Worm (Caenorhabditis elegans) whole organism, late embryonic: ENCODE measurements around the gene Y55F3BL.6.
"Not testable (repeated sequence)": the region's sequence is repeated elsewhere in the genome, so short reads cannot be mapped to it uniquely, and the experiment has no call there.

Experiments
- C38D4.7 ChIP-seq: fragments of 200-800 bp; sonication (Bioruptor generic); optimal IDR thresholded peaks from 2 replicates; lab custom pipeline; 2018; ENCODE audit warnings: mild to moderate bottlenecking, missing genetic modification characterization, moderate library complexity, missing compliant biosample characterization
- F13H6.1 ChIP-seq: sonication (generic microtip); optimal IDR thresholded peaks from 2 replicates; lab custom pipeline; 2016; ENCODE audit warnings: missing genetic modification characterization, missing compliant biosample characterization
- T23F11.4 ChIP-seq: fragments of 200-800 bp; sonication (Bioruptor generic); optimal IDR thresholded peaks from 2 replicates; lab custom pipeline; 2018; ENCODE audit warnings: mild to moderate bottlenecking, missing genetic modification characterization, missing compliant biosample characterization
- ceh-19 ChIP-seq: fragments of 200-800 bp; sonication (Bioruptor generic); optimal IDR thresholded peaks from 2 replicates; lab custom pipeline; 2018; ENCODE audit warnings: mild to moderate bottlenecking, missing genetic modification characterization, missing compliant biosample characterization
- ceh-2 ChIP-seq: sonication (generic microtip); optimal IDR thresholded peaks from 2 replicates; lab custom pipeline; 2016; ENCODE audit warnings: missing genotype, missing genetic modification characterization, missing compliant biosample characterization
- ceh-30 ChIP-seq: fragments of 150-350 bp; optimal IDR thresholded peaks from 2 replicates; lab custom pipeline; 2014; ENCODE audit warnings: missing biosample characterization, missing genetic modification characterization
- ceh-34 ChIP-seq: sonication (generic microtip); optimal IDR thresholded peaks from 2 replicates; lab custom pipeline; 2016; ENCODE audit warnings: mild to moderate bottlenecking, missing genetic modification characterization, missing compliant biosample characterization
- ceh-45 ChIP-seq: fragments of 200-800 bp; sonication (Bioruptor generic); IDR thresholded peaks from 2 replicates; pipeline ENCODE4 v1.3.6; 2022; ENCODE audit warnings: missing genetic modification reagents, missing genetic modification characterization, missing compliant biosample characterization
- ceh-9 ChIP-seq: sonication (generic microtip); optimal IDR thresholded peaks from 2 replicates; lab custom pipeline; 2016; ENCODE audit warnings: mild to moderate bottlenecking, missing genetic modification characterization, inconsistent platforms, missing compliant biosample characterization
- che-1 ChIP-seq: sonication (generic microtip); optimal IDR thresholded peaks from 2 replicates; lab custom pipeline; 2016; ENCODE audit warnings: mild to moderate bottlenecking, missing genetic modification characterization, missing compliant biosample characterization
- dmd-4 ChIP-seq: sonication (generic microtip); optimal IDR thresholded peaks from 2 replicates; lab custom pipeline; 2016; ENCODE audit warnings: borderline replicate concordance, missing genetic modification characterization, missing compliant biosample characterization
- elt-2 ChIP-seq: sonication (generic microtip); optimal IDR thresholded peaks from 2 replicates; lab custom pipeline; 2016; ENCODE audit warnings: missing genetic modification reagents, missing genetic modification characterization, missing compliant biosample characterization
- ets-4 ChIP-seq: sonication (generic microtip); optimal IDR thresholded peaks from 2 replicates; lab custom pipeline; 2016; ENCODE audit warnings: missing genetic modification characterization, missing compliant biosample characterization
- fax-1 ChIP-seq: sonication (generic microtip); optimal IDR thresholded peaks from 2 replicates; lab custom pipeline; 2016; ENCODE audit warnings: missing genotype, missing genetic modification characterization, missing compliant biosample characterization
- fkh-10 ChIP-seq: fragments of 150-350 bp; optimal IDR thresholded peaks from 2 replicates; lab custom pipeline; 2014; ENCODE audit warnings: missing biosample characterization, missing genetic modification reagents, missing genetic modification characterization
- fkh-6 ChIP-seq: sonication (generic microtip); optimal IDR thresholded peaks from 2 replicates; lab custom pipeline; 2016; ENCODE audit warnings: missing genetic modification characterization, missing compliant biosample characterization
- gmeb-2 ChIP-seq: sonication (generic microtip); optimal IDR thresholded peaks from 2 replicates; lab custom pipeline; 2016; ENCODE audit warnings: missing genetic modification characterization, inconsistent platforms, missing compliant biosample characterization
- hlh-13 ChIP-seq: fragments of 200-800 bp; sonication (Bioruptor generic); optimal IDR thresholded peaks from 2 replicates; lab custom pipeline; 2018; ENCODE audit warnings: mild to moderate bottlenecking, missing genetic modification characterization, missing compliant biosample characterization
- hlh-15 ChIP-seq: sonication (generic microtip); optimal IDR thresholded peaks from 2 replicates; lab custom pipeline; 2016; ENCODE audit warnings: missing genetic modification characterization, missing compliant biosample characterization
- hlh-6 ChIP-seq: sonication (generic microtip); optimal IDR thresholded peaks from 2 replicates; lab custom pipeline; 2016; ENCODE audit warnings: missing genotype, missing genetic modification characterization, missing compliant biosample characterization
- hlh-8 ChIP-seq: sonication (generic microtip); optimal IDR thresholded peaks from 2 replicates; lab custom pipeline; 2016; ENCODE audit warnings: missing genotype, missing genetic modification characterization, missing compliant biosample characterization
- lin-11 ChIP-seq: fragments of 200-800 bp; sonication (Bioruptor generic); optimal IDR thresholded peaks from 2 replicates; lab custom pipeline; 2018; ENCODE audit warnings: mild to moderate bottlenecking, missing genetic modification characterization, missing compliant biosample characterization
- madf-2 ChIP-seq: sonication (generic microtip); optimal IDR thresholded peaks from 2 replicates; lab custom pipeline; 2017; ENCODE audit warnings: missing genetic modification characterization, missing compliant biosample characterization
- mec-3 ChIP-seq: sonication (generic microtip); optimal IDR thresholded peaks from 2 replicates; lab custom pipeline; 2016; ENCODE audit warnings: borderline replicate concordance, missing genetic modification characterization, missing compliant biosample characterization
- nfya-1 ChIP-seq: sonication (generic microtip); optimal IDR thresholded peaks from 2 replicates; lab custom pipeline; 2017; ENCODE audit warnings: missing genetic modification characterization, mild to moderate bottlenecking, missing compliant biosample characterization, antibody characterized with exemption, moderate library complexity
- odd-2 ChIP-seq: sonication (generic microtip); optimal IDR thresholded peaks from 2 replicates; lab custom pipeline; 2017; ENCODE audit warnings: antibody characterized with exemption, mild to moderate bottlenecking, missing genetic modification characterization, missing compliant biosample characterization
- pat-9 ChIP-seq: fragments of 200-800 bp; sonication (Bioruptor generic); optimal IDR thresholded peaks from 2 replicates; lab custom pipeline; 2018; ENCODE audit warnings: mild to moderate bottlenecking, missing genetic modification characterization, moderate library complexity, missing compliant biosample characterization
- pax-1 ChIP-seq: fragments of 150-350 bp; optimal IDR thresholded peaks from 2 replicates; lab custom pipeline; 2014; ENCODE audit warnings: missing biosample characterization, missing genetic modification characterization
- pha-4 ChIP-seq: fragments of 150-350 bp; optimal IDR thresholded peaks from 2 replicates; lab custom pipeline; 2018; ENCODE audit warnings: missing biosample characterization, missing genetic modification reagents, missing genetic modification characterization
- pqm-1 ChIP-seq: sonication (generic microtip); optimal IDR thresholded peaks from 2 replicates; lab custom pipeline; 2016; ENCODE audit warnings: missing genetic modification characterization, missing compliant biosample characterization
- ref-2 ChIP-seq: sonication (generic microtip); optimal IDR thresholded peaks from 2 replicates; lab custom pipeline; 2016; ENCODE audit warnings: missing genetic modification characterization, missing compliant biosample characterization
- sox-2 ChIP-seq: fragments of 200-800 bp; sonication (Bioruptor generic); IDR thresholded peaks from 2 replicates; pipeline ENCODE4 v1.3.6; 2022; ENCODE audit warnings: missing genetic modification reagents, missing genetic modification characterization, missing compliant biosample characterization
- sox-4 ChIP-seq: sonication (generic microtip); optimal IDR thresholded peaks from 2 replicates; lab custom pipeline; 2017; ENCODE audit warnings: mild to moderate bottlenecking, missing genetic modification characterization, inconsistent platforms, missing compliant biosample characterization
- syd-9 ChIP-seq: sonication (generic microtip); optimal IDR thresholded peaks from 2 replicates; lab custom pipeline; 2016; ENCODE audit warnings: mild to moderate bottlenecking, missing genetic modification characterization, moderate library complexity, missing compliant biosample characterization
- ttx-3 ChIP-seq: sonication (generic microtip); optimal IDR thresholded peaks from 2 replicates; lab custom pipeline; 2016; ENCODE audit warnings: missing genetic modification reagents, missing genetic modification characterization, missing compliant biosample characterization
- unc-3 ChIP-seq, 2 experiments: fragments of 200-800 bp in 1 of 2; sonication (Bioruptor generic) in 1 of 2; sonication (generic microtip) in 1 of 2; conservative IDR thresholded peaks in 1 of 2; optimal IDR thresholded peaks in 1 of 2; 2 replicates each; pipeline versions ENCODE4 v1.3.6 to Lab custom; 2016 to 2022; ENCODE audit warnings: missing compliant biosample characterization in 2 of 2, missing genetic modification characterization in 2 of 2, missing genetic modification reagents in 1 of 2
- unc-55 ChIP-seq: sonication (generic microtip); optimal IDR thresholded peaks from 2 replicates; lab custom pipeline; 2017; ENCODE audit warnings: missing biosample characterization, missing genetic modification reagents, missing genetic modification characterization

Y55F3BL.6 gene

ce11 chrIV:773580-773979 is 33.3 kb downstream of the Y55F3BL.6 start:
- no peak for TF ChIP-seq ceh-45 (GFP tag; lab: Robert Waterston, UW)
- TF ChIP-seq fkh-6, result no peak
- TF ChIP-seq pat-9, result no peak
- no peak for TF ChIP-seq madf-2 (tag; lab: Kevin White, UChicago)
- TF ChIP-seq odd-2 (tag; lab: Kevin White, UChicago), result no peak
- TF ChIP-seq hlh-15 (tag; lab: Kevin White, UChicago), result no peak

ce11 chrIV:772931-773330 is 33.9 kb downstream of the Y55F3BL.6 start, which contains the start of gene mrpl-2:
Gene mrpl-2 (plus strand): TSS chrIV:773237.
- no peak for TF ChIP-seq pax-1
- peak; percentile 9 for TF ChIP-seq elt-2 (tag; lab: Kevin White, UChicago)

ce11 chrIV:771061-771460 is 35.8 kb downstream of the Y55F3BL.6 start, which contains the start of gene F56B3.9:
Gene F56B3.9 (plus strand): TSS chrIV:771361.
- TF ChIP-seq nfya-1 (tag; lab: Kevin White, UChicago); ref-2; sox-2 (GFP tag; lab: Robert Waterston, UW): not testable (repeated sequence)

DNA sequence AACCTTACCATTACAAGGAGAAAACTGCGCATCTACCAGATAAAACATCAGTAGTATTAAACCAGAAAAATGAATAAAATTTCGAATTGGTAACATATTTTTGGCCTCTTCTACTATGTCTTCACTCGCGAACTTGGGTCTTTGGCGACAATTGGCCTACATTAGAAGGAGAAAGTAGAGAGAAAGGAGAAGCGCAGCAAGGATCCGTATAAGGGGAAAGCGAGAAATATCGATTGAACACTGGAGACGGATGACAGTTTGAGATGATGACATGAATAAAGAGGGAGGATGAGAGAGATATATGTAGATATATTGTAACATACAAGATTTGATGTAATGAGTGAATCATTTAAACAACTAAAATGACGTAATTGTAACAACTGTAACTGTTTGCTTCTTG is 38.6 kb downstream of the Y55F3BL.6 start, which contains the start of gene F56B3.2:
TSS of gene F56B3.2 (minus strand) at position 273 of the 400 bp plus-strand sequence.
- no peak for TF ChIP-seq ceh-19 (GFP tag; lab: Kevin White, UChicago)
- no peak for TF ChIP-seq hlh-13 (GFP tag; lab: Kevin White, UChicago)
- TF ChIP-seq T23F11.4, result no peak
- no peak for TF ChIP-seq gmeb-2 (tag; lab: Kevin White, UChicago)
- no peak for TF ChIP-seq nfya-1 (tag; lab: Kevin White, UChicago)
- no peak for TF ChIP-seq ceh-30 (tag; lab: Kevin White, UChicago)
- no peak for TF ChIP-seq C38D4.7
- no peak for TF ChIP-seq syd-9 (tag; lab: Kevin White, UChicago)
- TF ChIP-seq unc-55 (GFP tag; lab: Kevin White, UChicago), result no peak
- no peak for TF ChIP-seq ceh-2
- no peak for TF ChIP-seq ceh-34
- TF ChIP-seq ets-4 (tag; lab: Kevin White, UChicago), result no peak
- no peak for TF ChIP-seq unc-3 (GFP tag; conservative IDR thresholded peaks at IDR 0.05; lab: Robert Waterston, UW)
- TF ChIP-seq unc-3 (tag; optimal IDR thresholded peaks at IDR 0.05; lab: Kevin White, UChicago), result no peak
- no peak for TF ChIP-seq dmd-4 (tag; lab: Kevin White, UChicago)
- TF ChIP-seq ceh-9, result no peak
- no peak for TF ChIP-seq ttx-3 (tag; lab: Kevin White, UChicago)

DNA sequence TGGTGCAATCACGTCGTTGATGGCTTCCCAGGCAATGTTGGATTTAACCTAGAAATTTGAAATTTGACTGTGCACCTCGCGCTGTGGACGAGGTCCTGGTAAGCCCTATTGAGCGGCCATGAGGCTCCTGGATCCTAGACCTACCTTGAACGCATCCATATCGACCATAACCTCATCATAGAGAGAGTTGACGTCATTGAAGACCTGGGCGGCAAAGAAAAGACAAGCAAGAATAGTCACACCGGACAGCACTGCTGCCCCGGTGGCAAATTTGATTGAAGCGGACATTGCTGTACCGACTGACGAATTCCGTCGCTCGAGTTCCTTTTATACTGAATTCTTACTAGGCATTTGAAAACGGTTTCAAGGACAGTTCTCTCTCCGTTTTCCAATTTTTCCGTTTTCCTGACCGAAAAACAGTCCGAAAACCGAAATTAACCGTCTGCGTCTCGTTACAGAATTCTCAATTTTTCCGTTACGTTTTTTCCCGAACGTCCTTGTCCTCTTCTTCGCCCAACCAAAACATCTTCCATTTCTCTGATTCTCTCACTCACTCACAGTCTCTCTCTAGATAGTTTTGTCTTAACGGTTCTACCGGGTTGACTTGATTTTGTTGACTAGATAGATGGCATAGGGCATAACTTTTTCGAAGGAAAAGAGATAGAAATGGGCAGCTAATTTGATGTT is 43.4 kb downstream of the Y55F3BL.6 start, which contains the start of gene col-103:
TSS of gene col-103 (minus strand) at position 302 of the 687 bp plus-strand sequence.
- TF ChIP-seq fkh-10 (GFP tag; lab: Kevin White, UChicago) (no peak), mec-3 (no peak), F13H6.1 (tag; lab: Kevin White, UChicago) (no peak), ceh-9 (no peak), pqm-1 (tag; lab: Kevin White, UChicago) (no peak), lin-11 (tag; lab: Kevin White, UChicago) (no peak), che-1 (tag; lab: Kevin White, UChicago) (no peak), hlh-8 (tag; lab: Kevin White, UChicago) (no peak), dmd-4 (tag; lab: Kevin White, UChicago) (no peak), ceh-2 (no peak), sox-4 (tag; lab: Kevin White, UChicago) (no peak), ceh-19 (GFP tag; lab: Kevin White, UChicago) (no peak), unc-55 (GFP tag; lab: Kevin White, UChicago) (no peak), hlh-13 (GFP tag; lab: Kevin White, UChicago) (no peak), T23F11.4 (no peak), fax-1 (tag; lab: Kevin White, UChicago) (no peak), ref-2 (no peak), pha-4 (tag; lab: Kevin White, UChicago) (no peak), syd-9 (tag; lab: Kevin White, UChicago) (no peak), hlh-6 (no peak)
